Worm (Caenorhabditis elegans) whole organism, L1 larva: Measurements from ENCODE around the gene F52C9.5.

Experiments used
- C04F5.9 ChIP-seq: sonication (generic microtip); optimal IDR thresholded peaks from 2 replicates; lab custom pipeline; 2016; ENCODE audit warnings: missing genetic modification characterization, missing compliant biosample characterization
- Y116A8C.19 ChIP-seq: sonication (generic microtip); optimal IDR thresholded peaks from 2 replicates; lab custom pipeline; 2016; ENCODE audit warnings: missing compliant biosample characterization, missing genetic modification characterization, borderline replicate concordance
- alr-1 ChIP-seq: fragments of 200-800 bp; sonication (Bioruptor generic); optimal IDR thresholded peaks from 2 replicates; lab custom pipeline; 2018; ENCODE audit warnings: borderline replicate concordance, mild to moderate bottlenecking, missing genetic modification characterization, missing compliant biosample characterization
- ceh-63 ChIP-seq: fragments of 200-800 bp; sonication (Bioruptor generic); optimal IDR thresholded peaks from 2 replicates; lab custom pipeline; 2018; ENCODE audit warnings: mild to moderate bottlenecking, missing genetic modification characterization, missing compliant biosample characterization
- ceh-8 ChIP-seq: fragments of 200-800 bp; sonication (Bioruptor generic); optimal IDR thresholded peaks from 2 replicates; lab custom pipeline; 2018; ENCODE audit warnings: mild to moderate bottlenecking, missing genetic modification characterization, moderate library complexity, missing compliant biosample characterization
- ceh-88 ChIP-seq: fragments of 200-800 bp; sonication (Bioruptor generic); IDR thresholded peaks from 2 replicates; pipeline ENCODE4 v1.3.6; 2022; ENCODE audit warnings: missing genetic modification characterization, missing compliant biosample characterization
- ces-1 ChIP-seq: fragments of 150-350 bp; optimal IDR thresholded peaks from 2 replicates; lab custom pipeline; 2014; ENCODE audit warnings: missing biosample characterization, missing genetic modification reagents, missing genetic modification characterization
- dpl-1 ChIP-seq, 3 experiments: fragments of 150-350 bp in 2 of 3; sonication (generic microtip) in 1 of 3; optimal IDR thresholded peaks; 2 replicates each; lab custom pipeline; 2014 to 2017; ENCODE audit warnings: missing biosample characterization in 3 of 3, missing genetic modification characterization in 3 of 3, missing genetic modification reagents in 3 of 3
- dsc-1 ChIP-seq: sonication (generic microtip); optimal IDR thresholded peaks from 2 replicates; lab custom pipeline; 2016; ENCODE audit warnings: mild to moderate bottlenecking, missing genetic modification characterization, missing compliant biosample characterization
- efl-1 ChIP-seq, 4 experiments: fragments of 150-350 bp; optimal IDR thresholded peaks in 3 of 4; peaks in 1 of 4; 1 replicate in 1 of 4; 2 replicates in 3 of 4; lab custom pipeline; 2014; ENCODE audit warnings: missing biosample characterization in 2 of 4, missing genetic modification characterization in 2 of 4, missing genetic modification reagents in 2 of 4
- egl-27 ChIP-seq, 2 experiments: fragments of 150-350 bp in 1 of 2; sonication (generic microtip); optimal IDR thresholded peaks; 3 replicates each; lab custom pipeline; 2017 to 2018; ENCODE audit warnings: missing biosample characterization in 2 of 2, missing genetic modification characterization in 2 of 2, missing genetic modification reagents in 2 of 2
- elt-2 ChIP-seq: sonication (generic microtip); optimal IDR thresholded peaks from 2 replicates; lab custom pipeline; 2016; ENCODE audit warnings: missing genetic modification characterization, mild to moderate bottlenecking, inconsistent platforms, missing compliant biosample characterization, missing genetic modification reagents
- elt-3 ChIP-seq, 6 experiments: fragments of 150-350 bp in 1 of 6; sonication (generic microtip); optimal IDR thresholded peaks; 2 replicates each; lab custom pipeline; 2017 to 2018; ENCODE audit warnings: missing biosample characterization in 6 of 6, missing genetic modification characterization in 6 of 6, inconsistent platforms in 1 of 6
- ets-5 ChIP-seq: fragments of 200-800 bp; sonication (Bioruptor generic); IDR thresholded peaks from 2 replicates; pipeline ENCODE4 v1.3.6; 2022; ENCODE audit warnings: missing genetic modification characterization, missing compliant biosample characterization
- fkh-10 ChIP-seq: sonication (generic microtip); optimal IDR thresholded peaks from 2 replicates; lab custom pipeline; 2017; ENCODE audit warnings: missing biosample characterization, missing genetic modification reagents, missing genetic modification characterization
- fkh-8 ChIP-seq: sonication (generic microtip); optimal IDR thresholded peaks from 2 replicates; lab custom pipeline; 2016; ENCODE audit warnings: mild to moderate bottlenecking, missing genetic modification characterization, missing compliant biosample characterization
- fos-1 ChIP-seq: fragments of 150-350 bp; optimal IDR thresholded peaks from 2 replicates; lab custom pipeline; 2014; ENCODE audit warnings: missing biosample characterization, missing genetic modification characterization
- hlh-17 ChIP-seq: fragments of 200-800 bp; sonication (Bioruptor generic); optimal IDR thresholded peaks from 2 replicates; lab custom pipeline; 2018; ENCODE audit warnings: missing genetic modification characterization, mild to moderate bottlenecking, missing compliant biosample characterization, moderate library complexity, borderline replicate concordance
- hpl-2 ChIP-seq: fragments of 150-350 bp; optimal IDR thresholded peaks from 2 replicates; lab custom pipeline; 2014; ENCODE audit warnings: missing biosample characterization, missing genetic modification reagents, missing genetic modification characterization
- irx-1 ChIP-seq: sonication (generic microtip); optimal IDR thresholded peaks from 2 replicates; lab custom pipeline; 2016; ENCODE audit warnings: missing genetic modification characterization, missing compliant biosample characterization
- isw-1 ChIP-seq: fragments of 200-800 bp; sonication (Bioruptor generic); IDR thresholded peaks from 2 replicates; pipeline ENCODE4 v1.3.6; 2022; ENCODE audit warnings: missing genetic modification characterization, missing compliant biosample characterization
- jun-1 ChIP-seq: fragments of 150-350 bp; optimal IDR thresholded peaks from 2 replicates; lab custom pipeline; 2014; ENCODE audit warnings: missing biosample characterization, missing genetic modification reagents, missing genetic modification characterization
- lin-13 ChIP-seq: fragments of 150-350 bp; optimal IDR thresholded peaks from 2 replicates; lab custom pipeline; 2014; ENCODE audit warnings: missing biosample characterization, missing genetic modification reagents, missing genetic modification characterization
- lin-14 ChIP-seq: fragments of 200-800 bp; sonication (Bioruptor generic); optimal IDR thresholded peaks from 2 replicates; lab custom pipeline; 2018; ENCODE audit warnings: mild to moderate bottlenecking, missing genetic modification characterization, moderate library complexity, missing compliant biosample characterization
- lin-39 ChIP-seq: fragments of 150-350 bp; optimal IDR thresholded peaks from 2 replicates; lab custom pipeline; 2014; ENCODE audit warnings: missing biosample characterization, missing genetic modification reagents, missing genetic modification characterization
- lir-3 ChIP-seq: sonication (generic microtip); optimal IDR thresholded peaks from 2 replicates; lab custom pipeline; 2016; ENCODE audit warnings: mild to moderate bottlenecking, missing genetic modification characterization, moderate library complexity, missing compliant biosample characterization; ENCODE audit not compliant: poor library complexity
- lsy-2 ChIP-seq, 2 experiments: fragments of 150-350 bp; optimal IDR thresholded peaks; 2 replicates each; lab custom pipeline; 2014; ENCODE audit warnings: missing biosample characterization in 2 of 2, missing genetic modification characterization in 2 of 2
- mep-1 ChIP-seq: fragments of 150-350 bp; optimal IDR thresholded peaks from 2 replicates; lab custom pipeline; 2014; ENCODE audit warnings: missing biosample characterization, missing genetic modification characterization
- nhr-11 ChIP-seq: fragments of 150-350 bp; optimal IDR thresholded peaks from 2 replicates; lab custom pipeline; 2014; ENCODE audit warnings: missing biosample characterization, missing genetic modification characterization
- nhr-237 ChIP-seq: fragments of 150-350 bp; optimal IDR thresholded peaks from 2 replicates; lab custom pipeline; 2014; ENCODE audit warnings: missing biosample characterization, missing genetic modification characterization
- nhr-28 ChIP-seq: fragments of 150-350 bp; optimal IDR thresholded peaks from 2 replicates; lab custom pipeline; 2014; ENCODE audit warnings: missing biosample characterization, missing genetic modification characterization
- nhr-47 ChIP-seq: sonication (generic microtip); optimal IDR thresholded peaks from 2 replicates; lab custom pipeline; 2016; ENCODE audit warnings: mild to moderate bottlenecking, missing genetic modification characterization, moderate library complexity, missing compliant biosample characterization
- nhr-76 ChIP-seq: sonication (generic microtip); optimal IDR thresholded peaks from 2 replicates; lab custom pipeline; 2017; ENCODE audit warnings: missing biosample characterization, missing genetic modification characterization
- nhr-77 ChIP-seq: fragments of 150-350 bp; optimal IDR thresholded peaks from 2 replicates; lab custom pipeline; 2014; ENCODE audit warnings: missing biosample characterization, missing genetic modification characterization
- nhr-90 ChIP-seq: sonication (generic microtip); optimal IDR thresholded peaks from 2 replicates; lab custom pipeline; 2016; ENCODE audit warnings: mild to moderate bottlenecking, missing genetic modification characterization, missing compliant biosample characterization; ENCODE audit not compliant: poor library complexity
- pax-3 ChIP-seq: fragments of 200-800 bp; sonication (Bioruptor generic); optimal IDR thresholded peaks from 2 replicates; lab custom pipeline; 2018; ENCODE audit warnings: mild to moderate bottlenecking, missing genetic modification characterization, moderate library complexity, missing compliant biosample characterization
- rnt-1 ChIP-seq: sonication (generic microtip); optimal IDR thresholded peaks from 2 replicates; lab custom pipeline; 2016; ENCODE audit warnings: mild to moderate bottlenecking, missing genetic modification characterization, moderate library complexity, missing compliant biosample characterization
- skn-1 ChIP-seq: fragments of 150-350 bp; optimal IDR thresholded peaks from 2 replicates; lab custom pipeline; 2014; ENCODE audit warnings: missing biosample characterization, missing genetic modification characterization
- snpc-4 ChIP-seq: fragments of 150-350 bp; optimal IDR thresholded peaks from 2 replicates; lab custom pipeline; 2014; ENCODE audit warnings: missing biosample characterization, missing genetic modification characterization
- sox-4 ChIP-seq: sonication (generic microtip); optimal IDR thresholded peaks from 2 replicates; lab custom pipeline; 2016; ENCODE audit warnings: missing genetic modification characterization, missing compliant biosample characterization
- tbx-2 ChIP-seq: sonication (generic microtip); optimal IDR thresholded peaks from 2 replicates; lab custom pipeline; 2016; ENCODE audit warnings: missing genetic modification characterization, missing compliant biosample characterization
- tlp-1 ChIP-seq: fragments of 150-350 bp; optimal IDR thresholded peaks from 2 replicates; lab custom pipeline; 2014; ENCODE audit warnings: missing biosample characterization, missing genetic modification characterization
- unc-130 ChIP-seq: fragments of 150-350 bp; optimal IDR thresholded peaks from 2 replicates; lab custom pipeline; 2017; ENCODE audit warnings: missing biosample characterization, missing genetic modification characterization, inconsistent platforms
- unc-62 ChIP-seq: fragments of 150-350 bp; optimal IDR thresholded peaks from 2 replicates; lab custom pipeline; 2014; ENCODE audit warnings: missing biosample characterization, missing genetic modification reagents, missing genetic modification characterization
- vab-15 ChIP-seq: sonication (generic microtip); optimal IDR thresholded peaks from 2 replicates; lab custom pipeline; 2017; ENCODE audit warnings: missing genotype, mild to moderate bottlenecking, missing genetic modification characterization, missing compliant biosample characterization
- xbp-1 ChIP-seq: sonication (generic microtip); optimal IDR thresholded peaks from 2 replicates; lab custom pipeline; 2016; ENCODE audit warnings: missing genetic modification characterization, missing compliant biosample characterization

Gene F52C9.5

ce11 chrIII:5290230-5290629 is 11.8 kb upstream of the F52C9.5 start:
- TF ChIP-seq ceh-88 (GFP tag; lab: Robert Waterston, UW) (no peak), pax-3 (no peak), ets-5 (no peak), tlp-1 (tag; lab: Kevin White, UChicago) (no peak), nhr-11 (no peak), lin-13 (GFP tag; lab: Kevin White, UChicago) (no peak), mep-1 (tag; lab: Kevin White, UChicago) (no peak), tbx-2 (tag; lab: Kevin White, UChicago) (no peak), snpc-4 (no peak), efl-1 (optimal IDR thresholded peaks at IDR 0.05; lab: Kevin White, UChicago) (no peak), efl-1 (GFP tag; optimal IDR thresholded peaks at IDR 0.05 in 1 of 2; lab: Kevin White, UChicago) (no peak), vab-15 (tag; lab: Kevin White, UChicago) (no peak), C04F5.9 (tag; lab: Kevin White, UChicago) (no peak), isw-1 (GFP tag; lab: Robert Waterston, UW) (no peak), unc-130 (tag; lab: Kevin White, UChicago) (no peak), Y116A8C.19 (no peak), irx-1 (tag; lab: Kevin White, UChicago) (no peak), elt-2 (tag; lab: Kevin White, UChicago) (no peak)

- TF ChIP-seq unc-62 (GFP tag; lab: Kevin White, UChicago), result no peak
- TF ChIP-seq ceh-8 (GFP tag; lab: Kevin White, UChicago), result no peak
- TF ChIP-seq nhr-90 (tag; lab: Kevin White, UChicago), result no peak
Measured at ce11 chrIII:5291281-5291680, 10.7 kb upstream of the F52C9.5 start.

ce11 chrIII:5294281-5294680 is 7.7 kb upstream of the F52C9.5 start:
- TF ChIP-seq dsc-1 (tag; lab: Kevin White, UChicago) (no peak), fkh-8 (tag; lab: Kevin White, UChicago) (no peak)

ce11 chrIII:5294867-5295266 is 7.2 kb upstream of the F52C9.5 start:
- no peak for TF ChIP-seq hpl-2
- TF ChIP-seq fos-1, result no peak
- no peak for TF ChIP-seq ets-5
- no peak for TF ChIP-seq nhr-28 (tag; lab: Kevin White, UChicago)
- TF ChIP-seq rnt-1, result peak; percentile 81
- TF ChIP-seq nhr-76, result peak; percentile 12
- TF ChIP-seq nhr-11, result no peak
- TF ChIP-seq lin-39, result peak; percentile 43
- TF ChIP-seq lir-3 (tag; lab: Kevin White, UChicago), result no peak
- no peak for TF ChIP-seq snpc-4
- TF ChIP-seq vab-15 (tag; lab: Kevin White, UChicago), result peak; percentile 27
- peak; percentile 12 to 43 (median 26) for TF ChIP-seq dpl-1 (GFP tag; optimal IDR thresholded peaks at IDR 0.05; lab: Kevin White, UChicago)
- 0 out of 2 replicates have a peak, but pooled peaks have one; percentile 8 for TF ChIP-seq ceh-88 (GFP tag; lab: Robert Waterston, UW)
- no peak for TF ChIP-seq hlh-17 (GFP tag; lab: Kevin White, UChicago)
- TF ChIP-seq xbp-1 (tag; lab: Kevin White, UChicago), result peak; percentile 57
- peak; percentile 32 for TF ChIP-seq nhr-77
- TF ChIP-seq ceh-8 (GFP tag; lab: Kevin White, UChicago), result peak; percentile 31
- TF ChIP-seq elt-3 (tag; optimal IDR thresholded peaks at IDR 0.05; lab: Kevin White, UChicago), result peak in 1 of 6 experiments; percentile 8
- no peak for TF ChIP-seq alr-1
- peak; percentile 39 for TF ChIP-seq ceh-63
- TF ChIP-seq nhr-47 (tag; lab: Kevin White, UChicago), result peak; percentile 74
- no peak for TF ChIP-seq Y116A8C.19
- peak; percentile 55 to 63 for TF ChIP-seq lsy-2 (tag; optimal IDR thresholded peaks at IDR 0.05; lab: Kevin White, UChicago)
- peak; percentile 59 for TF ChIP-seq skn-1 (tag; lab: Kevin White, UChicago)
- no peak for TF ChIP-seq sox-4
- no peak for TF ChIP-seq jun-1
- TF ChIP-seq nhr-237 (tag; lab: Kevin White, UChicago), result no peak
- no peak for TF ChIP-seq fkh-10 (GFP tag; lab: Kevin White, UChicago)
- no peak for TF ChIP-seq ces-1
- peak; percentile 33 for TF ChIP-seq irx-1 (tag; lab: Kevin White, UChicago)
- no peak for TF ChIP-seq egl-27 (tag; optimal IDR thresholded peaks at IDR 0.05; lab: Kevin White, UChicago)
- TF ChIP-seq lin-14 (GFP tag; lab: Kevin White, UChicago), result peak; percentile 81
